Fruit fly (Drosophila melanogaster) Kc167 (cell line): ENCODE measurements around the gene VhaPPA1-2.

Experiments
- h ChIP-seq: fragments of >200 bp; optimal IDR thresholded peaks from 3 replicates; lab custom pipeline; 2018; ENCODE audit warnings: missing external identifiers
- insv ChIP-seq: fragments of >200 bp; optimal IDR thresholded peaks from 3 replicates; lab custom pipeline; 2018; ENCODE audit warnings: missing external identifiers
- psq ChIP-seq: fragments of >200 bp; optimal IDR thresholded peaks from 2 replicates; lab custom pipeline; 2017; ENCODE audit warnings: missing external identifiers
- ttk ChIP-seq: sonication (Bioruptor generic); optimal IDR thresholded peaks from 2 replicates; lab custom pipeline; 2017; ENCODE audit warnings: missing external identifiers

DNA sequence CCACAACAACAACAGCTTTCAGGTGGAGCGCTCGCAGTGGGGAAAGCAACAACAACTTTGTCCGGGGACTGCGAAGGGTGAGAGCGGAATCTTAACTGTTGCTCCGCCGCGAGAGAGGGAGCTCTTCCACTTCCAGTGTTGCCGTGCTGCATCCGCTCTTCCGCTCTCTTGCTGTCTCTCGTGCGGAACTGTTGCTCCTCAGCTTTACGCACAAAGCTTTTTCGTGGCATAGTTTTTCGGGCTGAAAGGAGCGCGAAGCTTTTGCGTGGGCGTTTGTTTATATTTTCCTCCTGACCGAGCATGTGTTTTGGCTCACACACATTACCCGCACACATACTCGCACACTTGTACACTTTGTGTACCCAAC lies 24.1 kb downstream of the VhaPPA1-2 start:
- TF ChIP-seq psq (lab: Kevin White, UChicago), result no peak
- no peak for TF ChIP-seq insv (lab: Kevin White, UChicago)
- no peak for TF ChIP-seq h (lab: Kevin White, UChicago)
- TF ChIP-seq ttk (lab: Kevin White, UChicago), result no peak
